Worm (Caenorhabditis elegans) whole organism, early embryonic: ENCODE data around the gene dao-3.

Experiments used
- ama-1 ChIP-seq: fragments of 150-350 bp; optimal IDR thresholded peaks from 2 replicates; lab custom pipeline; 2014
- ceh-13 ChIP-seq: fragments of 200-800 bp; sonication (Bioruptor generic); optimal IDR thresholded peaks from 2 replicates; lab custom pipeline; 2018; ENCODE audit warnings: mild to moderate bottlenecking, missing genetic modification characterization, missing compliant biosample characterization
- flt-1 ChIP-seq: fragments of 200-800 bp; sonication (Bioruptor generic); IDR thresholded peaks from 2 replicates; pipeline ENCODE4 v1.3.6; 2022; ENCODE audit warnings: missing genetic modification characterization, missing compliant biosample characterization
- hnd-1 ChIP-seq: sonication (generic microtip); optimal IDR thresholded peaks from 2 replicates; lab custom pipeline; 2016; ENCODE audit warnings: missing genetic modification characterization, missing compliant biosample characterization
- tbx-37 ChIP-seq: fragments of 200-800 bp; sonication (Bioruptor generic); conservative IDR thresholded peaks from 2 replicates; pipeline ENCODE4 v1.3.6; 2022; ENCODE audit warnings: missing genetic modification reagents, missing genetic modification characterization, missing compliant biosample characterization

DNA sequence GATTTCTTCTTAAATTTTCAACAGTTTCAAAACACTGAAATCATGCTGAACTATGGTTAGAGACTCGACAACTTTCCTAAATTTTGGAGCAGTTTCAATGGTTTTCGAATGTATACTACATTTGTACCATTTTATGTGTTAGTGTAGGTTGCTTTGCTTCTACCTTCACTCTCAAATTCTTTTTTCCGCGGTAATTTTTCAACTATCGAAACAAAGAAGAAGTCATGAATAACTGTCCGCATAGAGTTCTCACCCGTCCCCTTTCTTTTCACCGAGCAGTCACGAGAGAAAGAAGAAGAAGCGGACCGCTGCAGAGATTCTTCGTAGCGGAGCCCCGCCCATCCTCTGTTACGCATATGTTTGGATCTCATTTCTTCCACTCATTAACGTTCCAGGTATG is 29.8 kb upstream of the dao-3 start, which contains the start of gene hlh-8:
- TF ChIP-seq hnd-1 (tag; lab: Kevin White, UChicago), result no peak
- TF ChIP-seq ceh-13 (GFP tag; lab: Kevin White, UChicago), result no peak
- no peak for TF ChIP-seq ama-1 (lab: Kevin White, UChicago)
- no peak for TF ChIP-seq flt-1 (GFP tag; lab: Robert Waterston, UW)
- no peak for TF ChIP-seq tbx-37 (GFP tag; lab: Robert Waterston, UW)
